Worm (Caenorhabditis elegans) whole organism, L3 larva: ENCODE results near the gene nspb-4.
"Not testable (repeated sequence)": the region's sequence is repeated elsewhere in the genome, so short reads cannot be mapped to it uniquely, and the experiment has no call there.

Experiments used
- R02D3.7 ChIP-seq: fragments of 150-350 bp; optimal IDR thresholded peaks from 2 replicates; lab custom pipeline; 2014; ENCODE audit warnings: missing biosample characterization, missing genetic modification characterization
- ZK546.5 ChIP-seq: sonication (generic microtip); optimal IDR thresholded peaks from 2 replicates; lab custom pipeline; 2017; ENCODE audit warnings: missing biosample characterization, missing genetic modification characterization
- aly-2 ChIP-seq: fragments of 150-350 bp; optimal IDR thresholded peaks from 2 replicates; lab custom pipeline; 2014; ENCODE audit warnings: missing biosample characterization, missing genetic modification characterization
- ama-1 ChIP-seq: fragments of 150-350 bp; optimal IDR thresholded peaks from 2 replicates; lab custom pipeline; 2018
- ceh-16 ChIP-seq: sonication (generic microtip); optimal IDR thresholded peaks from 2 replicates; lab custom pipeline; 2017; ENCODE audit warnings: missing biosample characterization, missing genetic modification characterization
- ceh-28 ChIP-seq: fragments of 150-350 bp; optimal IDR thresholded peaks from 2 replicates; lab custom pipeline; 2014; ENCODE audit warnings: missing biosample characterization, missing genetic modification reagents, missing genetic modification characterization
- ceh-82 ChIP-seq: fragments of 150-350 bp; optimal IDR thresholded peaks from 2 replicates; lab custom pipeline; 2014; ENCODE audit warnings: missing biosample characterization, missing genetic modification characterization
- ceh-9 ChIP-seq: sonication (generic microtip); optimal IDR thresholded peaks from 2 replicates; lab custom pipeline; 2018; ENCODE audit warnings: missing biosample characterization, missing genetic modification characterization
- daf-12 ChIP-seq: fragments of 150-350 bp; optimal IDR thresholded peaks from 2 replicates; lab custom pipeline; 2014; ENCODE audit warnings: missing biosample characterization, missing genetic modification reagents, missing genetic modification characterization
- egl-27 ChIP-seq: sonication (generic microtip); optimal IDR thresholded peaks from 4 replicates; lab custom pipeline; 2017; ENCODE audit warnings: missing biosample characterization, missing genetic modification reagents, missing genetic modification characterization
- egl-5 ChIP-seq: fragments of 150-350 bp; optimal IDR thresholded peaks from 2 replicates; lab custom pipeline; 2017; ENCODE audit warnings: missing biosample characterization, missing genetic modification reagents, missing genetic modification characterization, inconsistent platforms
- elt-1 ChIP-seq: fragments of 150-350 bp; optimal IDR thresholded peaks from 2 replicates; lab custom pipeline; 2014; ENCODE audit warnings: missing biosample characterization, missing genetic modification characterization
- elt-2 ChIP-seq: sonication (generic microtip); optimal IDR thresholded peaks from 2 replicates; lab custom pipeline; 2016; ENCODE audit warnings: missing genetic modification reagents, mild to moderate bottlenecking, missing genetic modification characterization, missing compliant biosample characterization
- elt-3 ChIP-seq, 3 experiments: fragments of 150-350 bp in 1 of 3; sonication (generic microtip) in 2 of 3; optimal IDR thresholded peaks; 2 replicates in 2 of 3; 4 replicates in 1 of 3; lab custom pipeline; 2014 to 2017; ENCODE audit warnings: missing biosample characterization in 3 of 3, missing genetic modification characterization in 3 of 3
- eor-1 ChIP-seq, 2 experiments: fragments of 150-350 bp; optimal IDR thresholded peaks; 2 replicates each; lab custom pipeline; 2014 to 2018; ENCODE audit warnings: missing biosample characterization in 2 of 2, missing genetic modification characterization in 2 of 2
- fkh-10 ChIP-seq: sonication (generic microtip); optimal IDR thresholded peaks from 2 replicates; lab custom pipeline; 2017; ENCODE audit warnings: missing biosample characterization, missing genetic modification reagents, missing genetic modification characterization
- fkh-2 ChIP-seq: fragments of 150-350 bp; optimal IDR thresholded peaks from 2 replicates; lab custom pipeline; 2014; ENCODE audit warnings: missing biosample characterization, missing genetic modification reagents, missing genetic modification characterization
- fos-1 ChIP-seq: fragments of 150-350 bp; optimal IDR thresholded peaks from 2 replicates; lab custom pipeline; 2014; ENCODE audit warnings: missing biosample characterization, missing genetic modification characterization
- hmg-11 ChIP-seq: sonication (generic microtip); optimal IDR thresholded peaks from 2 replicates; lab custom pipeline; 2016; ENCODE audit warnings: missing genetic modification characterization, missing compliant biosample characterization
- jun-1 ChIP-seq: fragments of 150-350 bp; optimal IDR thresholded peaks from 2 replicates; lab custom pipeline; 2014; ENCODE audit warnings: missing biosample characterization, missing genetic modification reagents, missing genetic modification characterization
- lin-15B ChIP-seq: fragments of 150-350 bp; optimal IDR thresholded peaks from 2 replicates; lab custom pipeline; 2014; ENCODE audit warnings: missing biosample characterization, missing genetic modification characterization
- lin-39 ChIP-seq: fragments of 150-350 bp; optimal IDR thresholded peaks from 2 replicates; lab custom pipeline; 2018; ENCODE audit warnings: missing biosample characterization, missing genetic modification reagents, missing genetic modification characterization
- lsy-12 ChIP-seq: sonication (generic microtip); optimal IDR thresholded peaks from 2 replicates; lab custom pipeline; 2016; ENCODE audit warnings: mild to moderate bottlenecking, missing genetic modification characterization, missing compliant biosample characterization
- mdl-1 ChIP-seq: fragments of 150-350 bp; optimal IDR thresholded peaks from 2 replicates; lab custom pipeline; 2014; ENCODE audit warnings: missing biosample characterization, missing genetic modification characterization
- mml-1 ChIP-seq: fragments of 150-350 bp; sonication (generic microtip); optimal IDR thresholded peaks from 3 replicates; lab custom pipeline; 2014; ENCODE audit warnings: missing biosample characterization, missing genetic modification characterization
- nfya-1 ChIP-seq: sonication (generic microtip); optimal IDR thresholded peaks from 2 replicates; lab custom pipeline; 2017; ENCODE audit warnings: missing genetic modification characterization, mild to moderate bottlenecking, missing compliant biosample characterization, antibody characterized with exemption, moderate library complexity; ENCODE audit not compliant: insufficient read depth
- nhr-11 ChIP-seq: fragments of 150-350 bp; optimal IDR thresholded peaks from 2 replicates; lab custom pipeline; 2014; ENCODE audit warnings: missing biosample characterization, missing genetic modification characterization
- nhr-12 ChIP-seq: fragments of 150-350 bp; optimal IDR thresholded peaks from 2 replicates; lab custom pipeline; 2014; ENCODE audit warnings: missing biosample characterization, missing genetic modification characterization
- nhr-23 ChIP-seq: fragments of 150-350 bp; optimal IDR thresholded peaks from 2 replicates; lab custom pipeline; 2014; ENCODE audit warnings: missing biosample characterization, missing genetic modification reagents, missing genetic modification characterization
- nhr-237 ChIP-seq: fragments of 150-350 bp; optimal IDR thresholded peaks from 2 replicates; lab custom pipeline; 2014; ENCODE audit warnings: missing biosample characterization, missing genetic modification characterization
- nhr-25 ChIP-seq: sonication (generic microtip); optimal IDR thresholded peaks from 2 replicates; lab custom pipeline; 2017; ENCODE audit warnings: missing biosample characterization, missing genetic modification characterization
- nhr-28 ChIP-seq: fragments of 150-350 bp; optimal IDR thresholded peaks from 2 replicates; lab custom pipeline; 2014; ENCODE audit warnings: missing biosample characterization, missing genetic modification characterization
- nhr-43 ChIP-seq: sonication (generic microtip); optimal IDR thresholded peaks from 2 replicates; lab custom pipeline; 2016; ENCODE audit warnings: mild to moderate bottlenecking, missing genetic modification characterization, missing compliant biosample characterization; ENCODE audit not compliant: poor library complexity, severe bottlenecking
- nhr-67 ChIP-seq: fragments of 150-350 bp; optimal IDR thresholded peaks from 2 replicates; lab custom pipeline; 2014; ENCODE audit warnings: missing biosample characterization, missing genetic modification characterization
- nhr-76 ChIP-seq: fragments of 150-350 bp; sonication (generic microtip); optimal IDR thresholded peaks from 5 replicates; lab custom pipeline; 2014; ENCODE audit warnings: missing biosample characterization, missing genetic modification characterization
- nhr-77 ChIP-seq: fragments of 150-350 bp; optimal IDR thresholded peaks from 2 replicates; lab custom pipeline; 2014; ENCODE audit warnings: missing biosample characterization, missing genetic modification characterization
- pha-4 ChIP-seq: fragments of 150-350 bp; optimal IDR thresholded peaks from 2 replicates; lab custom pipeline; 2014; ENCODE audit warnings: missing biosample characterization, missing genetic modification reagents, missing genetic modification characterization
- pqm-1 ChIP-seq: fragments of 150-350 bp; optimal IDR thresholded peaks from 2 replicates; lab custom pipeline; 2017; ENCODE audit warnings: missing biosample characterization, missing genetic modification characterization, inconsistent platforms
- sea-2 ChIP-seq: fragments of 150-350 bp; sonication (generic microtip); optimal IDR thresholded peaks from 4 replicates; lab custom pipeline; 2014; ENCODE audit warnings: missing biosample characterization, missing genetic modification reagents, missing genetic modification characterization
- skn-1 ChIP-seq: fragments of 150-350 bp; optimal IDR thresholded peaks from 2 replicates; lab custom pipeline; 2014; ENCODE audit warnings: missing biosample characterization, missing genetic modification characterization
- snpc-4 ChIP-seq: fragments of 150-350 bp; optimal IDR thresholded peaks from 2 replicates; lab custom pipeline; 2014; ENCODE audit warnings: missing biosample characterization, missing genetic modification characterization
- tbx-2 ChIP-seq: sonication (generic microtip); optimal IDR thresholded peaks from 2 replicates; lab custom pipeline; 2016; ENCODE audit warnings: mild to moderate bottlenecking, missing genetic modification characterization, missing compliant biosample characterization
- unc-39 ChIP-seq: sonication (generic microtip); optimal IDR thresholded peaks from 4 replicates; lab custom pipeline; 2017; ENCODE audit warnings: missing biosample characterization, missing genetic modification characterization
- unc-62 ChIP-seq: fragments of 150-350 bp; sonication (generic microtip); optimal IDR thresholded peaks from 4 replicates; lab custom pipeline; 2014; ENCODE audit warnings: missing biosample characterization, missing genetic modification reagents, missing genetic modification characterization
- zag-1 ChIP-seq: fragments of 150-350 bp; optimal IDR thresholded peaks from 2 replicates; lab custom pipeline; 2014; ENCODE audit warnings: missing biosample characterization, missing genetic modification characterization
- ztf-11 ChIP-seq: fragments of 150-350 bp; optimal IDR thresholded peaks from 2 replicates; lab custom pipeline; 2014; ENCODE audit warnings: missing biosample characterization, missing genetic modification characterization
- ztf-4 ChIP-seq: fragments of 150-350 bp; optimal IDR thresholded peaks from 2 replicates; lab custom pipeline; 2014; ENCODE audit warnings: missing biosample characterization, missing genetic modification characterization

nspb-4 gene

ce11 chrIV:6597918-6598317, at the start of gene nspb-4:
nspb-4 (plus strand) TSS chrIV:6598218.
- not testable (repeated sequence) for TF ChIP-seq nhr-76 (tag; lab: Kevin White, UChicago); unc-39; nhr-11 (tag; lab: Kevin White, UChicago)
- TF ChIP-seq, all 47 proteins: peak for 0; not testable (repeated sequence) for 47

DNA sequence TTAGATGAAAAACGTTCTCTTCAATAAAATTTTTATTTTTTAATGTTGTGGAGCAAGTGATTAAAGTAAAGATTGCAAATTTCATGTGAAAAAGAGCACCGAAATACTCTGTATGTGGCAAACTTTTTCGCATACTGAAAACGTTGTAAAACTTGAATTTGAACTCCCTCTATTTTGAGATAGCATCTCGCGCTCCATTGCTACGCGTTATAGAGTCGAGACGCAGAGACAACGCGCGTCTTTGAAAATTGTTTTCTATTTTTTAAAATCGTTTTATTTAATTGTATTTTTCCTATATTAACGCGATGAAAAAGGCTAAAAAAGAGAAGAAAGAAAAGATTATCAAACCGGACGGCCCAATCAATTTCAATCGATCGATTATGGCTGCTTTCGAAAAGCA, 49.4 kb upstream of the nspb-4 start, which contains the start of gene fan-1:
Gene fan-1, plus strand, starts transcription at position 78 of the 400 bp plus-strand sequence.
- TF ChIP-seq nhr-43 (tag; lab: Kevin White, UChicago), result peak; percentile 17
- TF ChIP-seq elt-3 (tag; optimal IDR thresholded peaks at IDR 0.05; lab: Kevin White, UChicago), result no peak
- TF ChIP-seq skn-1 (tag; lab: Kevin White, UChicago), result peak; percentile 58
- TF ChIP-seq unc-39, result no peak
- no peak for TF ChIP-seq nhr-67 (tag; lab: Kevin White, UChicago)
- no peak for TF ChIP-seq nhr-77 (tag; lab: Kevin White, UChicago)
- peak; percentile 12 for TF ChIP-seq nhr-25 (tag; lab: Kevin White, UChicago)
- TF ChIP-seq ztf-4, result no peak
- peak; percentile 71 for TF ChIP-seq nhr-23 (tag; lab: Kevin White, UChicago)
- peak; percentile 49 for TF ChIP-seq R02D3.7 (tag; lab: Kevin White, UChicago)
- TF ChIP-seq daf-12 (tag; lab: Kevin White, UChicago), result no peak
- TF ChIP-seq ceh-9 (tag; lab: Kevin White, UChicago), result no peak
- no peak for TF ChIP-seq egl-27 (tag; lab: Kevin White, UChicago)
- no peak for TF ChIP-seq aly-2 (tag; lab: Kevin White, UChicago)
- no peak for TF ChIP-seq fos-1 (tag; lab: Kevin White, UChicago)
- TF ChIP-seq lin-39, result peak; percentile 32
- no peak for TF ChIP-seq pqm-1 (tag; lab: Kevin White, UChicago)
- TF ChIP-seq ceh-16 (tag; lab: Kevin White, UChicago), result no peak
- no peak for TF ChIP-seq nhr-76 (tag; lab: Kevin White, UChicago)
- no peak for TF ChIP-seq nhr-28 (tag; lab: Kevin White, UChicago)
- no peak for TF ChIP-seq unc-62
- TF ChIP-seq fkh-10 (GFP tag; lab: Kevin White, UChicago), result no peak
- TF ChIP-seq ama-1 (lab: Kevin White, UChicago), result no peak
- no peak for TF ChIP-seq eor-1 (tag; optimal IDR thresholded peaks at IDR 0.05; lab: Kevin White, UChicago)
- TF ChIP-seq nfya-1 (tag; lab: Kevin White, UChicago), result peak; percentile 84
- TF ChIP-seq ztf-11 (tag; lab: Kevin White, UChicago), result no peak
- TF ChIP-seq jun-1, result no peak
- peak; percentile 18 for TF ChIP-seq ceh-28
- TF ChIP-seq tbx-2, result no peak
- no peak for TF ChIP-seq fkh-2 (tag; lab: Kevin White, UChicago)
- no peak for TF ChIP-seq elt-2
- TF ChIP-seq lsy-12 (tag; lab: Kevin White, UChicago), result no peak
- TF ChIP-seq hmg-11, result peak; percentile 15
- TF ChIP-seq elt-1 (tag; lab: Kevin White, UChicago), result no peak
- TF ChIP-seq pha-4, result peak; percentile 85
- no peak for TF ChIP-seq zag-1 (tag; lab: Kevin White, UChicago)
- TF ChIP-seq nhr-12, result no peak
- peak; percentile 63 for TF ChIP-seq lin-15B (tag; lab: Kevin White, UChicago)
- TF ChIP-seq ZK546.5 (tag; lab: Kevin White, UChicago), result no peak
- TF ChIP-seq mdl-1 (tag; lab: Kevin White, UChicago), result no peak
- TF ChIP-seq snpc-4 (tag; lab: Kevin White, UChicago), result peak; percentile 55
- TF ChIP-seq mml-1 (tag; lab: Kevin White, UChicago), result no peak
- no peak for TF ChIP-seq egl-5
- no peak for TF ChIP-seq nhr-11 (tag; lab: Kevin White, UChicago)
- no peak for TF ChIP-seq nhr-237 (tag; lab: Kevin White, UChicago)
- TF ChIP-seq ceh-82 (tag; lab: Kevin White, UChicago), result no peak
- no peak for TF ChIP-seq sea-2 (GFP tag; lab: Kevin White, UChicago)
- TF ChIP-seq, all 47 proteins: peak for 12
